Fruit fly (Drosophila melanogaster) whole organism, embryonic: ENCODE results near the gene CG11241.

Experiments used
- B-H2 ChIP-seq: fragments of 200-800 bp; sonication (Bioruptor generic); optimal IDR thresholded peaks from 2 replicates; lab custom pipeline; 2018; ENCODE audit warnings: missing biosample characterization, mild to moderate bottlenecking, missing genetic modification characterization
- C15 ChIP-seq: fragments of 200-800 bp; sonication (Bioruptor generic); IDR thresholded peaks from 3 replicates; pipeline ENCODE4 v1.3.6; 2022; ENCODE audit warnings: missing biosample characterization, missing genetic modification characterization
- CG10959 ChIP-seq: fragments of 200-800 bp; sonication (Bioruptor generic); IDR thresholded peaks from 2 replicates; pipeline ENCODE4 v1.3.6; 2022; ENCODE audit warnings: missing biosample characterization, missing genetic modification characterization
- CG11695 ChIP-seq: fragments of 200-800 bp; sonication (Bioruptor generic); IDR thresholded peaks from 3 replicates; pipeline ENCODE4 v1.3.6; 2022; ENCODE audit warnings: missing biosample characterization, missing genetic modification characterization
- CG11723 ChIP-seq: fragments of 200-800 bp; sonication (Bioruptor generic); optimal IDR thresholded peaks from 2 replicates; lab custom pipeline; 2017; ENCODE audit warnings: missing biosample characterization, mild to moderate bottlenecking, missing genetic modification characterization
- CG12071 ChIP-seq: fragments of 200-800 bp; sonication (Bioruptor generic); optimal IDR thresholded peaks from 3 replicates; lab custom pipeline; 2018; ENCODE audit warnings: missing biosample characterization, mild to moderate bottlenecking, missing genetic modification characterization
- CG15073 ChIP-seq: fragments of 200-800 bp; sonication (Bioruptor generic); optimal IDR thresholded peaks from 2 replicates; lab custom pipeline; 2016; ENCODE audit warnings: missing biosample characterization, missing genetic modification characterization
- CG18619 ChIP-seq: fragments of 200-800 bp; sonication (Bioruptor generic); optimal IDR thresholded peaks from 3 replicates; lab custom pipeline; 2017; ENCODE audit warnings: missing biosample characterization, mild to moderate bottlenecking, missing genetic modification characterization
- CG2712 ChIP-seq: fragments of 200-800 bp; optimal IDR thresholded peaks from 3 replicates; lab custom pipeline; 2019; ENCODE audit warnings: missing biosample characterization, mild to moderate bottlenecking, missing genetic modification characterization, moderate library complexity
- CG30403 ChIP-seq: fragments of 200-800 bp; sonication (Bioruptor generic); optimal IDR thresholded peaks from 3 replicates; lab custom pipeline; 2016; ENCODE audit warnings: missing biosample characterization, missing genetic modification characterization
- CG3838 ChIP-seq: fragments of 200-800 bp; sonication (Bioruptor generic); optimal IDR thresholded peaks from 3 replicates; lab custom pipeline; 2016; ENCODE audit warnings: missing biosample characterization, missing genetic modification characterization
- CG8281 ChIP-seq: fragments of 200-800 bp; sonication (Bioruptor generic); optimal IDR thresholded peaks from 2 replicates; lab custom pipeline; 2018; ENCODE audit warnings: missing biosample characterization, mild to moderate bottlenecking, missing genetic modification characterization, moderate library complexity
- CG9817 ChIP-seq: fragments of 200-800 bp; sonication (Bioruptor generic); optimal IDR thresholded peaks from 2 replicates; lab custom pipeline; 2018; ENCODE audit warnings: missing biosample characterization, mild to moderate bottlenecking, missing genetic modification characterization, moderate library complexity
- CG9932 ChIP-seq: fragments of 200-800 bp; sonication (Bioruptor generic); IDR thresholded peaks from 2 replicates; pipeline ENCODE4 v1.3.6; 2022; ENCODE audit warnings: missing biosample characterization, missing genetic modification characterization
- D19A ChIP-seq: fragments of 200-800 bp; optimal IDR thresholded peaks from 3 replicates; lab custom pipeline; 2019; ENCODE audit warnings: missing biosample characterization, mild to moderate bottlenecking, missing genetic modification characterization, moderate library complexity
- Deaf1 ChIP-seq: fragments of 200-800 bp; optimal IDR thresholded peaks from 3 replicates; lab custom pipeline; 2019; ENCODE audit warnings: missing biosample characterization, mild to moderate bottlenecking, missing genetic modification characterization, moderate library complexity
- Dip3 ChIP-seq: fragments of 200-800 bp; sonication (Bioruptor generic); optimal IDR thresholded peaks from 3 replicates; lab custom pipeline; 2016; ENCODE audit warnings: missing biosample characterization, missing genetic modification characterization
- Eip74EF ChIP-seq, 2 experiments: fragments of 200-800 bp in 1 of 2; fragments of >200 bp in 1 of 2; sonication (Bioruptor generic) in 1 of 2; optimal IDR thresholded peaks; 2 replicates each; lab custom pipeline; 2017 to 2019; ENCODE audit warnings: missing biosample characterization in 2 of 2, missing genetic modification characterization in 2 of 2, mild to moderate bottlenecking in 1 of 2, moderate library complexity in 1 of 2
- HLH4C ChIP-seq: fragments of 200-800 bp; sonication (Bioruptor generic); IDR thresholded peaks from 3 replicates; pipeline ENCODE4 v1.3.6; 2022; ENCODE audit warnings: missing biosample characterization, missing genetic modification characterization; ENCODE audit not compliant: partially characterized antibody
- Hmx ChIP-seq: fragments of 200-800 bp; sonication (Bioruptor generic); optimal IDR thresholded peaks from 2 replicates; lab custom pipeline; 2016; ENCODE audit warnings: missing biosample characterization, missing genetic modification characterization
- Hr3 ChIP-seq: fragments of 200-800 bp; sonication (Bioruptor generic); optimal IDR thresholded peaks from 3 replicates; lab custom pipeline; 2016; ENCODE audit warnings: missing biosample characterization, missing genetic modification characterization
- NFAT ChIP-seq: fragments of 200-800 bp; sonication (Bioruptor generic); IDR thresholded peaks from 2 replicates; pipeline ENCODE4 v1.3.6; 2022; ENCODE audit warnings: missing biosample characterization, missing genetic modification characterization
- Opbp ChIP-seq: fragments of 200-800 bp; sonication (Bioruptor generic); IDR thresholded peaks from 3 replicates; pipeline ENCODE4 v1.3.6; 2022; ENCODE audit warnings: missing biosample characterization, missing genetic modification characterization; ENCODE audit not compliant: partially characterized antibody
- PHDP ChIP-seq: fragments of 200-800 bp; sonication (Bioruptor generic); optimal IDR thresholded peaks from 3 replicates; lab custom pipeline; 2018; ENCODE audit warnings: missing biosample characterization, mild to moderate bottlenecking, missing genetic modification characterization, moderate library complexity
- Trl ChIP-seq, 3 experiments: fragments of >200 bp in 2 of 3; fragments of 200-800 bp in 1 of 3; sonication (Bioruptor generic) in 1 of 3; optimal IDR thresholded peaks; 2 replicates in 1 of 3; 3 replicates in 2 of 3; lab custom pipeline; 2016 to 2017; ENCODE audit warnings: missing biosample characterization in 1 of 3, missing genetic modification characterization in 1 of 3
- Xrp1 ChIP-seq: fragments of 200-800 bp; sonication (Bioruptor generic); IDR thresholded peaks from 2 replicates; pipeline ENCODE4 v1.3.6; 2022; ENCODE audit warnings: missing biosample characterization, missing genetic modification characterization
- ash1 ChIP-seq: fragments of 200-800 bp; sonication (Bioruptor generic); optimal IDR thresholded peaks from 2 replicates; lab custom pipeline; 2018; ENCODE audit warnings: missing biosample characterization, mild to moderate bottlenecking, missing genetic modification characterization
- bab2 ChIP-seq: fragments of 200-800 bp; sonication (Bioruptor generic); optimal IDR thresholded peaks from 2 replicates; lab custom pipeline; 2016; ENCODE audit warnings: missing biosample characterization, missing genetic modification characterization
- bigmax ChIP-seq: fragments of 200-800 bp; sonication (Bioruptor generic); optimal IDR thresholded peaks from 2 replicates; lab custom pipeline; 2018; ENCODE audit warnings: missing biosample characterization, mild to moderate bottlenecking, missing genetic modification characterization
- crol ChIP-seq: fragments of 200-800 bp; sonication (Bioruptor generic); IDR thresholded peaks from 2 replicates; pipeline ENCODE4 v1.3.6; 2022; ENCODE audit warnings: missing biosample characterization, missing genetic modification characterization
- crp ChIP-seq, 2 experiments: fragments of 200-800 bp; sonication (Bioruptor generic); optimal IDR thresholded peaks; 2 replicates in 1 of 2; 3 replicates in 1 of 2; lab custom pipeline; 2017; ENCODE audit warnings: missing biosample characterization in 2 of 2, missing genetic modification characterization in 2 of 2, mild to moderate bottlenecking in 1 of 2, moderate library complexity in 1 of 2
- dan ChIP-seq: fragments of 200-800 bp; sonication (Bioruptor generic); IDR thresholded peaks from 2 replicates; pipeline ENCODE4 v1.3.6; 2022; ENCODE audit warnings: missing biosample characterization, missing genetic modification characterization
- danr ChIP-seq: fragments of 200-800 bp; sonication (Bioruptor generic); IDR thresholded peaks from 2 replicates; pipeline ENCODE4 v1.3.6; 2022; ENCODE audit warnings: missing biosample characterization, missing genetic modification characterization
- en ChIP-seq: fragments of 200-800 bp; sonication (Bioruptor generic); optimal IDR thresholded peaks from 2 replicates; lab custom pipeline; 2016; ENCODE audit warnings: missing biosample characterization, missing genetic modification characterization
- fd64A ChIP-seq: fragments of 200-800 bp; sonication (Bioruptor generic); optimal IDR thresholded peaks from 3 replicates; lab custom pipeline; 2018; ENCODE audit warnings: missing biosample characterization, mild to moderate bottlenecking, missing genetic modification characterization
- fd96Cb ChIP-seq: fragments of 200-800 bp; sonication (Bioruptor generic); optimal IDR thresholded peaks from 2 replicates; lab custom pipeline; 2018; ENCODE audit warnings: missing biosample characterization, mild to moderate bottlenecking, missing genetic modification characterization, moderate library complexity
- gfzf ChIP-seq: fragments of 200-800 bp; sonication (Bioruptor generic); optimal IDR thresholded peaks from 2 replicates; lab custom pipeline; 2016; ENCODE audit warnings: missing biosample characterization, mild to moderate bottlenecking, missing genetic modification characterization, moderate library complexity
- gro ChIP-seq: fragments of 200-800 bp; sonication (Bioruptor generic); optimal IDR thresholded peaks from 2 replicates; lab custom pipeline; 2016; ENCODE audit warnings: missing biosample characterization, missing genetic modification characterization
- gsb ChIP-seq: fragments of 200-800 bp; sonication (Bioruptor generic); IDR thresholded peaks from 2 replicates; pipeline ENCODE4 v1.3.6; 2022; ENCODE audit warnings: missing biosample characterization, missing genetic modification characterization
- gsb-n ChIP-seq: fragments of 200-800 bp; sonication (Bioruptor generic); optimal IDR thresholded peaks from 3 replicates; lab custom pipeline; 2018; ENCODE audit warnings: missing biosample characterization, mild to moderate bottlenecking, missing genetic modification characterization
- inv ChIP-seq: fragments of 200-800 bp; sonication (Bioruptor generic); IDR thresholded peaks from 2 replicates; pipeline ENCODE4 v1.3.6; 2022; ENCODE audit warnings: missing biosample characterization, missing genetic modification characterization; ENCODE audit not compliant: partially characterized antibody
- onecut ChIP-seq: fragments of 200-800 bp; sonication (Bioruptor generic); IDR thresholded peaks from 2 replicates; pipeline ENCODE4 v1.3.6; 2022; ENCODE audit warnings: missing biosample characterization, missing genetic modification characterization
- p53 ChIP-seq: fragments of 200-800 bp; sonication (Bioruptor generic); optimal IDR thresholded peaks from 2 replicates; lab custom pipeline; 2016; ENCODE audit warnings: missing biosample characterization, missing genetic modification characterization
- pnt ChIP-seq: fragments of 200-800 bp; sonication (Bioruptor generic); optimal IDR thresholded peaks from 3 replicates; lab custom pipeline; 2016; ENCODE audit warnings: missing biosample characterization, missing genetic modification characterization
- run ChIP-seq: fragments of 200-800 bp; sonication (Bioruptor generic); optimal IDR thresholded peaks from 3 replicates; lab custom pipeline; 2018; ENCODE audit warnings: missing biosample characterization, mild to moderate bottlenecking, missing genetic modification characterization
- salm ChIP-seq: fragments of 200-800 bp; sonication (Bioruptor generic); optimal IDR thresholded peaks from 2 replicates; lab custom pipeline; 2018; ENCODE audit warnings: missing biosample characterization, mild to moderate bottlenecking, missing genetic modification characterization
- so ChIP-seq: fragments of 200-800 bp; sonication (Bioruptor generic); IDR thresholded peaks from 3 replicates; pipeline ENCODE4 v1.3.6; 2022; ENCODE audit warnings: missing biosample characterization, missing genetic modification characterization
- sug ChIP-seq: fragments of 200-800 bp; optimal IDR thresholded peaks from 2 replicates; lab custom pipeline; 2019; ENCODE audit warnings: missing biosample characterization, mild to moderate bottlenecking, missing genetic modification characterization, moderate library complexity
- zen2 ChIP-seq: fragments of 200-800 bp; sonication (Bioruptor generic); IDR thresholded peaks from 3 replicates; pipeline ENCODE4 v1.3.6; 2022; ENCODE audit warnings: missing biosample characterization, missing genetic modification characterization; ENCODE audit not compliant: partially characterized antibody

Gene CG11241

DNA sequence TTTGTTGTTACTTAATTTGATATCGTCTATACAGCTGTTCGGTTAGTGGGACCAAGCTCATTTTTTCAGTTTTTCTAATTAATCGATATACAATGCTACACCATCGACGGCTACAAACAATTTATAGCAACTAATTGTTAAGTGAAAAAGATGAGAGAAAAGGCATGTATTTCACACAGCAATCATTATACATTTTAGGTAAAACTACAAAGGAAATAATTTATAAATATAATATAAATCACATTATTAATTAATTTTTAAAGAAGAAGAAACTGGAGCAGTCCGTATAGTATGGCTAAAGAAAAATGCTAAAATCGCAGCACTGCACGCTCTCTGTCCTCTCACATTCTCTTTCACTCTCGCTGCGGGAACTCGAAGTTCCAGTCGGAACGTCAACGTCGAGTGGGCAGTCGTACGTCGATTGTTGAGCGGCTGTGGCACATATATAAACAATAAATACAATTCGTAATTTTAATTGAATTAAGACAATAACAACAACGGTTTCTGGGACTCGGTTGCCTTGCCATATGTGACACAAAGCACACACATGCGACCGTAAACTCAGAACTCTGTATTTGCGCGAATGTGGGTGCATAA, 10.4 kb downstream of the CG11241 start, which contains the start of the genes CG14450 and CG11367 (continued):
- TF ChIP-seq gsb-n (tag; lab: Kevin White, UChicago) (no peak), Opbp (peak; percentile 36; the same call in 1 of the 3 replicates), run (tag; lab: Kevin White, UChicago) (no peak), CG3838 (peak; percentile 12), ash1 (GFP tag; lab: Kevin White, UChicago) (no peak), gfzf (GFP tag; lab: Kevin White, UChicago) (peak; percentile 71), dan (GFP tag; lab: Robert Waterston, UW) (no peak), D19A (tag; lab: Kevin White, UChicago) (peak; percentile 37), CG12071 (GFP tag; lab: Kevin White, UChicago) (no peak), danr (GFP tag; lab: Robert Waterston, UW) (no peak), pnt (GFP tag; lab: Kevin White, UChicago) (no peak), CG18619 (GFP tag; lab: Kevin White, UChicago) (peak; percentile 23), NFAT (GFP tag; lab: Robert Waterston, UW) (no peak), CG30403 (GFP tag; lab: Kevin White, UChicago) (peak; percentile 9), C15 (GFP tag; lab: Robert Waterston, UW) (no peak), bab2 (GFP tag; lab: Kevin White, UChicago) (no peak), inv (GFP tag; lab: Robert Waterston, UW) (peak; percentile 39; the same call in 1 of the 2 replicates), sug (tag; lab: Kevin White, UChicago) (peak; percentile 55), CG15073 (no peak), fd96Cb (tag; lab: Kevin White, UChicago) (no peak), Xrp1 (GFP tag; lab: Robert Waterston, UW) (peak; percentile 29; the same call in 1 of the 2 replicates), Hmx (GFP tag; lab: Kevin White, UChicago) (no peak), CG9932 (GFP tag; lab: Robert Waterston, UW) (peak; percentile 40; the same call in 1 of the 2 replicates), CG11695 (GFP tag; lab: Robert Waterston, UW) (no peak), p53 (GFP tag; lab: Kevin White, UChicago) (no peak), en (GFP tag; lab: Kevin White, UChicago) (no peak), gro (GFP tag; lab: Kevin White, UChicago) (peak; percentile 49), salm (peak; percentile 39), gsb (GFP tag; lab: Robert Waterston, UW) (no peak), Eip74EF (GFP tag; optimal IDR thresholded peaks at IDR 0.05; lab: Kevin White, UChicago) (no peak), CG2712 (tag; lab: Kevin White, UChicago) (peak; percentile 59), onecut (no peak; the same call in 1 of the 2 replicates), CG9817 (peak; percentile 5), Trl (optimal IDR thresholded peaks at IDR 0.05; lab: Kevin White, UChicago) (peak; percentile 86 to 91), Trl (GFP tag; optimal IDR thresholded peaks at IDR 0.05; lab: Kevin White, UChicago) (peak; percentile 0), zen2 (GFP tag; lab: Robert Waterston, UW) (no peak), fd64A (no peak), Dip3 (GFP tag; lab: Kevin White, UChicago) (no peak), crol (GFP tag; lab: Robert Waterston, UW) (no peak), Hr3 (GFP tag; lab: Kevin White, UChicago) (peak; percentile 31), bigmax (no peak), B-H2 (GFP tag; lab: Kevin White, UChicago) (peak; percentile 41), CG8281 (no peak), so (no peak), CG11723 (GFP tag; lab: Kevin White, UChicago) (peak; percentile 7), Deaf1 (tag; lab: Kevin White, UChicago) (peak; percentile 89), PHDP (tag; lab: Kevin White, UChicago) (peak; percentile 36), crp (GFP tag; optimal IDR thresholded peaks at IDR 0.05; lab: Kevin White, UChicago) (peak; percentile 43 to 92), HLH4C (peak; percentile 62), CG10959 (GFP tag; lab: Robert Waterston, UW) (no peak)
